Fruit fly (Drosophila melanogaster): ENCODE results near the gene CG12885.

Gene CG12885

DNA sequence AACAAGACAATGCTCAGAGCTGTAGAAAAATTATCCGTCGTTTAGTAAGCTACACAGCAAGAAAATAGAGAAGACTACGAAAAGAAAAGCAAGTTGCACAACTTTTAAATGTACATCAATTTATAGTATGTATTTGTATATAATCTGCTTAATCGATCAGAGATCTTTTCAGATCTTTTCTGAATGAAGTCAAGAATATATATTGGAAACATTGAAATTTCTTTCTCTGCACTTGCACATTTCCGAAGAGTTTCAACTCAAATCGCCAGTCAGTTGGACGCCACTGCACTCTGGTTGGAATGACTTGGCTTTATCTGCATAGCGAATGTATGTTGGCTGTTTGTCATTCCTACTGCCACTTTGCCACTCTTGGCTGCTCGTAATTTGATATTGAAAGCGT is 33.3 kb downstream of the CG12885 start (continued):
- TF ChIP-seq otp (GFP tag; IDR thresholded peaks at IDR 0.05) = 0 out of 3 replicates have a peak, but pooled peaks have one; percentile 29
- peak; percentile 25 for TF ChIP-seq pum (GFP tag; optimal IDR thresholded peaks at IDR 0.05)
- TF ChIP-seq Spps (tag; optimal IDR thresholded peaks at IDR 0.05) = peak; percentile 39
- peak; percentile 79 for TF ChIP-seq CG17328 (GFP tag; IDR thresholded peaks at IDR 0.05)
- TF ChIP-seq Usf (GFP tag; optimal IDR thresholded peaks at IDR 0.05) = no peak
- TF ChIP-seq sens (GFP tag) = peak; percentile 91
- TF ChIP-seq dati (GFP tag; IDR thresholded peaks at IDR 0.05) = no peak
- TF ChIP-seq CG30431 (GFP tag; optimal IDR thresholded peaks at IDR 0.05) = no peak
- TF ChIP-seq CG12219 (GFP tag; optimal IDR thresholded peaks at IDR 0.05) = peak; percentile 17
- no peak for TF ChIP-seq prd (optimal IDR thresholded peaks at IDR 0.05)
- peak; percentile 75 for TF ChIP-seq prd (GFP tag; IDR thresholded peaks at IDR 0.05)
- TF ChIP-seq sc (optimal IDR thresholded peaks at IDR 0.05) = no peak
- TF ChIP-seq sc (GFP tag; optimal IDR thresholded peaks at IDR 0.05) = peak; percentile 7
- TF ChIP-seq Six4 (GFP tag; optimal IDR thresholded peaks at IDR 0.05) = peak; percentile 23
- TF ChIP-seq kah (GFP tag; optimal IDR thresholded peaks at IDR 0.05) = peak; percentile 18
- TF ChIP-seq unc-4 (GFP tag; IDR thresholded peaks at IDR 0.05; ENCODE audit: partially characterized antibody) = no peak
- no peak for TF ChIP-seq Adf1 (GFP tag; IDR thresholded peaks at IDR 0.05)
- TF ChIP-seq org-1 (GFP tag; optimal IDR thresholded peaks at IDR 0.05) = peak; percentile 8
- peak; percentile 67 for TF ChIP-seq Blimp-1 (GFP tag; optimal IDR thresholded peaks at IDR 0.05)
- peak; percentile 38 for TF ChIP-seq ind (GFP tag; optimal IDR thresholded peaks at IDR 0.05)
- TF ChIP-seq Deaf1 (tag; optimal IDR thresholded peaks at IDR 0.05) = no peak
- TF ChIP-seq ewg (GFP tag; optimal IDR thresholded peaks at IDR 0.05) = no peak
- TF ChIP-seq Opbp (GFP tag; IDR thresholded peaks at IDR 0.05; ENCODE audit: partially characterized antibody) = no peak
- peak; percentile 75 for TF ChIP-seq Ets65A (GFP tag)
- peak in 1 of 3 experiments; percentile 34 for TF ChIP-seq lola (GFP tag; optimal IDR thresholded peaks at IDR 0.05)
- TF ChIP-seq slou (GFP tag; optimal IDR thresholded peaks at IDR 0.05) = no peak
- no peak for TF ChIP-seq nom (GFP tag; optimal IDR thresholded peaks at IDR 0.05)
- 0 out of 2 replicates have a peak, but pooled peaks have one; percentile 26 for TF ChIP-seq CG1024 (GFP tag; IDR thresholded peaks at IDR 0.05)
- no peak for TF ChIP-seq CG17802 (tag; optimal IDR thresholded peaks at IDR 0.05)
- no peak for TF ChIP-seq CG9876 (GFP tag; optimal IDR thresholded peaks at IDR 0.05)
- TF ChIP-seq phol (tag; optimal IDR thresholded peaks at IDR 0.05) = peak; percentile 66
- peak; percentile 34; the same call in 1 of the 2 replicates for TF ChIP-seq CG32772 (GFP tag; IDR thresholded peaks at IDR 0.05)
- peak; percentile 26; the same call in 1 of the 2 replicates for TF ChIP-seq esg (GFP tag; conservative IDR thresholded peaks at IDR 0.05)
- no peak for TF ChIP-seq bab2 (GFP tag; optimal IDR thresholded peaks at IDR 0.05)
- TF ChIP-seq sisA (GFP tag; IDR thresholded peaks at IDR 0.05) = peak; percentile 73
- TF ChIP-seq CG4424 (GFP tag; optimal IDR thresholded peaks at IDR 0.05) = peak; percentile 60
- no peak for TF ChIP-seq CG14965 (GFP tag; optimal IDR thresholded peaks at IDR 0.05; ENCODE audit: borderline replicate concordance)
- TF ChIP-seq CG2712 (tag; optimal IDR thresholded peaks at IDR 0.05) = peak; percentile 69
- peak; percentile 74 for TF ChIP-seq ttk (GFP tag; IDR thresholded peaks at IDR 0.05)
- peak in 1 of 2 experiments; percentile 77 for TF ChIP-seq Hr51 (GFP tag; optimal IDR thresholded peaks at IDR 0.05)
- no peak for TF ChIP-seq CG32532 (GFP tag; IDR thresholded peaks at IDR 0.05)
- peak; percentile 61 for TF ChIP-seq CG10959 (GFP tag; IDR thresholded peaks at IDR 0.05)
- TF ChIP-seq CG4282 (GFP tag; optimal IDR thresholded peaks at IDR 0.05) = no peak
- TF ChIP-seq lilli (GFP tag; optimal IDR thresholded peaks at IDR 0.05) = peak; percentile 29
- TF ChIP-seq CG10366 (GFP tag; IDR thresholded peaks at IDR 0.05) = peak; percentile 68
- peak; percentile 45; the same call in 1 of the 2 replicates for TF ChIP-seq CG4404 (GFP tag; IDR thresholded peaks at IDR 0.05)
- peak; percentile 2 for TF ChIP-seq CG9437 (GFP tag; optimal IDR thresholded peaks at IDR 0.05)
- no peak for TF ChIP-seq CG17912 (GFP tag; optimal IDR thresholded peaks at IDR 0.05)
- TF ChIP-seq Nf-YA (GFP tag; IDR thresholded peaks at IDR 0.05) = 0 out of 2 replicates have a peak, but pooled peaks have one; percentile 38
- peak; percentile 8 for TF ChIP-seq CG4820 (GFP tag; optimal IDR thresholded peaks at IDR 0.05)
- TF ChIP-seq fu2 (GFP tag; optimal IDR thresholded peaks at IDR 0.05) = no peak
